Worm (Caenorhabditis elegans) whole organism, L4 larva: ENCODE results near the gene anoh-2.
A peak's percentile ranks its signal among the peaks of the same experiment; 100 is the strongest.

Source experiments
- F49E8.2 ChIP-seq: sonication (generic microtip); optimal IDR thresholded peaks from 2 replicates; lab custom pipeline; 2016; ENCODE audit warnings: missing compliant biosample characterization, mild to moderate bottlenecking, missing genetic modification characterization, borderline replicate concordance
- aly-2 ChIP-seq: sonication (generic microtip); optimal IDR thresholded peaks from 2 replicates; lab custom pipeline; 2018; ENCODE audit warnings: missing biosample characterization, missing genetic modification characterization
- ceh-28 ChIP-seq: fragments of 150-350 bp; optimal IDR thresholded peaks from 2 replicates; lab custom pipeline; 2014; ENCODE audit warnings: missing biosample characterization, missing genetic modification reagents, missing genetic modification characterization
- dpl-1 ChIP-seq: fragments of 150-350 bp; optimal IDR thresholded peaks from 2 replicates; lab custom pipeline; 2014; ENCODE audit warnings: missing biosample characterization, missing genetic modification reagents, missing genetic modification characterization
- egl-27 ChIP-seq: sonication (generic microtip); optimal IDR thresholded peaks from 3 replicates; lab custom pipeline; 2017; ENCODE audit warnings: missing biosample characterization, missing genetic modification reagents, missing genetic modification characterization
- lin-15B ChIP-seq: fragments of 150-350 bp; sonication (generic microtip); optimal IDR thresholded peaks from 3 replicates; lab custom pipeline; 2014; ENCODE audit warnings: missing biosample characterization, missing genetic modification characterization
- mdt-29 ChIP-seq: fragments of 200-800 bp; sonication (Bioruptor generic); IDR thresholded peaks from 2 replicates; pipeline ENCODE4 v1.3.6; 2022; ENCODE audit warnings: missing genetic modification reagents, missing genetic modification characterization, missing compliant biosample characterization
- nhr-237 ChIP-seq: sonication (generic microtip); optimal IDR thresholded peaks from 2 replicates; lab custom pipeline; 2017; ENCODE audit warnings: missing biosample characterization, missing genetic modification characterization
- nhr-28 ChIP-seq: fragments of 150-350 bp; optimal IDR thresholded peaks from 2 replicates; lab custom pipeline; 2014; ENCODE audit warnings: missing biosample characterization, missing genetic modification characterization
- nhr-77 ChIP-seq: fragments of 150-350 bp; optimal IDR thresholded peaks from 2 replicates; lab custom pipeline; 2014; ENCODE audit warnings: missing biosample characterization, missing genetic modification characterization
- snpc-4 ChIP-seq: fragments of 150-350 bp; optimal IDR thresholded peaks from 2 replicates; lab custom pipeline; 2014; ENCODE audit warnings: missing biosample characterization, missing genetic modification characterization
- unc-39 ChIP-seq: sonication (generic microtip); optimal IDR thresholded peaks from 2 replicates; lab custom pipeline; 2017; ENCODE audit warnings: missing biosample characterization, missing genetic modification characterization
- unc-62 ChIP-seq, 3 experiments: fragments of 150-350 bp in 1 of 3; sonication (generic microtip); optimal IDR thresholded peaks in 2 of 3; peaks in 1 of 3; 1 replicate in 1 of 3; 2 replicates in 2 of 3; lab custom pipeline; 2014 to 2017; ENCODE audit warnings: missing biosample characterization in 3 of 3, missing genetic modification characterization in 3 of 3, missing genetic modification reagents in 3 of 3, missing genotype in 1 of 3
- zag-1 ChIP-seq: fragments of 150-350 bp; optimal IDR thresholded peaks from 2 replicates; lab custom pipeline; 2014; ENCODE audit warnings: missing biosample characterization, missing genetic modification characterization

ce11 chrIV:14677095-14677633 is 19.1 kb downstream of the anoh-2 start, which contains the start of gene Y57G11C.31:
- TF ChIP-seq mdt-29 (no peak), zag-1 (tag; lab: Kevin White, UChicago) (no peak), egl-27 (tag; lab: Kevin White, UChicago) (no peak), nhr-77 (tag; lab: Kevin White, UChicago) (no peak), aly-2 (tag; lab: Kevin White, UChicago) (no peak), nhr-237 (tag; lab: Kevin White, UChicago) (no peak), ceh-28 (tag; lab: Kevin White, UChicago) (no peak), unc-39 (no peak), F49E8.2 (tag; lab: Kevin White, UChicago) (no peak), dpl-1 (GFP tag; lab: Kevin White, UChicago) (no peak), nhr-28 (tag; lab: Kevin White, UChicago) (peak; percentile 26), lin-15B (tag; lab: Kevin White, UChicago) (no peak), snpc-4 (tag; lab: Kevin White, UChicago) (no peak), unc-62 (GFP tag; optimal IDR thresholded peaks at IDR 0.05 in 1 of 2; lab: Kevin White, UChicago) (no peak), unc-62 (tag; optimal IDR thresholded peaks at IDR 0.05; lab: Kevin White, UChicago) (no peak)
